Worm (Caenorhabditis elegans) whole organism, L4 larva: ENCODE measurements around the gene F11D11.21.

Experiments used
- R02D3.7 ChIP-seq: fragments of 150-350 bp; sonication (generic microtip); optimal IDR thresholded peaks from 3 replicates; lab custom pipeline; 2014; ENCODE audit warnings: missing biosample characterization, missing genetic modification characterization
- mdl-1 ChIP-seq, 2 experiments: fragments of 150-350 bp in 1 of 2; sonication (generic microtip) in 1 of 2; optimal IDR thresholded peaks; 2 replicates each; lab custom pipeline; 2014 to 2017; ENCODE audit warnings: missing biosample characterization in 2 of 2, missing genetic modification characterization in 2 of 2

DNA sequence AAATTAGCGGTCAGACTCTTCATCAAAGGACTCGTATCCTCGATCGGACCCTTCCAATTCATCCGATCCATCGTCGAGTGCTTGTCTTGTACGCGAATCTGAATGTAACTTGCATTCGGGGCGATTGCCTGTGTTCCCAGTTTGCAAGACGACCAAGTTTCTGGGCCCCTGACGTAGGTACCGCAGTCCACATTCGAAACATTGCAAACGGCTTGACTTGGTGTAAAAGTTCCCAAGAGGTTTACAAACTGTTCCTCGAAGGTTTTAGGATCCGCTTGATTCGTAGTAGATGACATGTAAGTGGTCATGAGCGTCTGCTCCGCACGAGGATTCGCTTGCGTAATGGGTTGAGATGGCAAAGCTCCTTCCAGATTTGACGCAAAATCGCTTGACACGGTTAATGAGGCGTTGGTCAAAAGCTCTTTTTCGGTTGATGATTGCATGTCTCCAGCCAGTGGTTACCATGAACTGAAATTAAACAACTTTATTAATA, 25.9 kb upstream of the F11D11.21 start, which contains the start of gene Y17D7B.4:
- TF ChIP-seq mdl-1 (tag; optimal IDR thresholded peaks at IDR 0.05; lab: Kevin White, UChicago) (no peak), R02D3.7 (tag; lab: Kevin White, UChicago) (no peak)
